Worm (Caenorhabditis elegans): Measurements from ENCODE around the gene C31H2.3.

DNA sequence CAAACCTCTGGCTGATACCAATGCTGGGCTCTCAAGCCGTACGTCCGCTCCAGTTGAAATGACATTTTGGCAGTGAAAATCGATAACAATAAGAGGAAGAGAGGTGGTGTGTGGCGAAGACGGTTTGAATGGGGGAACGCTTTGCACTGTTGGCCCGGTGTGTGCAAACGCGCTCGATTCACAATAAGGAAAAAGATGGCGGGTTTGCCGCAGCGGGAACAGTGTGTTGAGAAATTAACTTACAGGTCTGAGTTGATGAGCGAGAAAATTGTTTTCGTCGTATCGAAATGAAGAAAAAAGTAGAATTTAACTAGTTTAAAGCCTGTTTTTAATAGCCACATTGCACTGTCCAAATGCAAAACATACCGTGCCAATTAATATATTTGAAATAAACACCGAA lies 24.9 kb upstream of the C31H2.3 start, which contains the start of gene metl-9:
- TF ChIP-seq ceh-13 (GFP tag; optimal IDR thresholded peaks at IDR 0.05): no peak
- no peak for TF ChIP-seq hmg-4 (GFP tag; optimal IDR thresholded peaks at IDR 0.05)
- no peak for TF ChIP-seq F13C5.2 (tag; optimal IDR thresholded peaks at IDR 0.05)
- no peak for TF ChIP-seq ceh-36 (tag; optimal IDR thresholded peaks at IDR 0.05)
- TF ChIP-seq ama-1 (optimal IDR thresholded peaks at IDR 0.05): no peak
- no peak for TF ChIP-seq flt-1 (GFP tag; IDR thresholded peaks at IDR 0.05)
- no peak for TF ChIP-seq hmbx-1 (tag; optimal IDR thresholded peaks at IDR 0.05)
- no peak for TF ChIP-seq tbx-11 (GFP tag; IDR thresholded peaks at IDR 0.05)
- TF ChIP-seq B0310.2 (tag; optimal IDR thresholded peaks at IDR 0.05): no peak

Data from whole organism, early embryonic.